Fruit fly (Drosophila melanogaster) whole organism, prepupa: ENCODE measurements around the gene CG14855.

Source experiments
- Blimp-1 ChIP-seq: fragments of 200-800 bp; sonication (Bioruptor generic); optimal IDR thresholded peaks from 3 replicates; lab custom pipeline; 2017; ENCODE audit warnings: missing biosample characterization, missing genetic modification characterization, mild to moderate bottlenecking, moderate library complexity, missing genetic modification reagents
- CG11294 ChIP-seq: fragments of 200-800 bp; sonication (Bioruptor generic); IDR thresholded peaks from 2 replicates; pipeline ENCODE4 v1.3.6; 2022; ENCODE audit warnings: missing biosample characterization, missing genetic modification characterization
- CG11762 ChIP-seq: fragments of 200-800 bp; sonication (Bioruptor generic); optimal IDR thresholded peaks from 3 replicates; lab custom pipeline; 2016; ENCODE audit warnings: missing biosample characterization, missing genetic modification characterization; ENCODE audit not compliant: insufficient read depth
- CG11902 ChIP-seq: fragments of 200-800 bp; sonication (Bioruptor generic); optimal IDR thresholded peaks from 3 replicates; lab custom pipeline; 2016; ENCODE audit warnings: missing biosample characterization, missing genetic modification characterization
- CG15336 ChIP-seq: fragments of 200-800 bp; sonication (Bioruptor generic); IDR thresholded peaks from 2 replicates; pipeline ENCODE4 v1.3.6; 2022; ENCODE audit warnings: missing biosample characterization, missing genetic modification characterization
- CG1621 ChIP-seq: fragments of 200-800 bp; sonication (Bioruptor generic); optimal IDR thresholded peaks from 3 replicates; lab custom pipeline; 2018; ENCODE audit warnings: missing biosample characterization, mild to moderate bottlenecking, missing genetic modification characterization
- CG16779 ChIP-seq: fragments of 200-800 bp; sonication (Bioruptor generic); optimal IDR thresholded peaks from 3 replicates; lab custom pipeline; 2017; ENCODE audit warnings: missing biosample characterization, mild to moderate bottlenecking, missing genetic modification characterization
- CG3032 ChIP-seq: fragments of 200-800 bp; optimal IDR thresholded peaks from 2 replicates; lab custom pipeline; 2019; ENCODE audit warnings: missing biosample characterization, mild to moderate bottlenecking, missing genetic modification characterization, moderate library complexity
- CG31627 ChIP-seq: fragments of 200-800 bp; sonication (Bioruptor generic); optimal IDR thresholded peaks from 3 replicates; lab custom pipeline; 2016; ENCODE audit warnings: missing biosample characterization, missing genetic modification characterization
- CG32006 ChIP-seq: fragments of 200-800 bp; sonication (Bioruptor generic); optimal IDR thresholded peaks from 3 replicates; lab custom pipeline; 2017; ENCODE audit warnings: missing biosample characterization, mild to moderate bottlenecking, missing genetic modification characterization
- CG34406 ChIP-seq: fragments of 200-800 bp; sonication (Bioruptor generic); optimal IDR thresholded peaks from 3 replicates; lab custom pipeline; 2016; ENCODE audit warnings: missing biosample characterization, missing genetic modification characterization
- CG4318 ChIP-seq: fragments of 200-800 bp; sonication (Bioruptor generic); optimal IDR thresholded peaks from 3 replicates; lab custom pipeline; 2017; ENCODE audit warnings: missing biosample characterization, mild to moderate bottlenecking, missing genetic modification characterization
- CG6163 ChIP-seq: fragments of 200-800 bp; sonication (Bioruptor generic); IDR thresholded peaks from 3 replicates; pipeline ENCODE4 v1.3.6; 2022; ENCODE audit warnings: missing biosample characterization, missing genetic modification characterization
- CG6276 ChIP-seq: fragments of 200-800 bp; sonication (Bioruptor generic); optimal IDR thresholded peaks from 2 replicates; lab custom pipeline; 2017; ENCODE audit warnings: missing biosample characterization, mild to moderate bottlenecking, missing genetic modification characterization
- CG6792 ChIP-seq: fragments of 200-800 bp; sonication (Bioruptor generic); optimal IDR thresholded peaks from 3 replicates; lab custom pipeline; 2016; ENCODE audit warnings: missing biosample characterization, missing genetic modification characterization
- CG6808 ChIP-seq: fragments of 200-800 bp; sonication (Bioruptor generic); optimal IDR thresholded peaks from 3 replicates; lab custom pipeline; 2017; ENCODE audit warnings: missing biosample characterization, missing genetic modification characterization, mild to moderate bottlenecking, moderate library complexity, missing genetic modification reagents
- CG6854 ChIP-seq: fragments of 200-800 bp; sonication (Bioruptor generic); optimal IDR thresholded peaks from 2 replicates; lab custom pipeline; 2017; ENCODE audit warnings: missing biosample characterization, mild to moderate bottlenecking, missing genetic modification characterization
- CG7368 ChIP-seq: fragments of 200-800 bp; sonication (Bioruptor generic); optimal IDR thresholded peaks from 3 replicates; lab custom pipeline; 2016; ENCODE audit warnings: missing biosample characterization, missing genetic modification characterization
- CG8119 ChIP-seq: fragments of 200-800 bp; sonication (Bioruptor generic); IDR thresholded peaks from 3 replicates; pipeline ENCODE4 v1.3.6; 2022; ENCODE audit warnings: missing biosample characterization, missing genetic modification characterization
- CG8632 ChIP-seq: fragments of 200-800 bp; sonication (Bioruptor generic); optimal IDR thresholded peaks from 3 replicates; lab custom pipeline; 2016; ENCODE audit warnings: missing biosample characterization, missing genetic modification characterization
- CG9139 ChIP-seq: fragments of 200-800 bp; sonication (Bioruptor generic); optimal IDR thresholded peaks from 3 replicates; lab custom pipeline; 2017; ENCODE audit warnings: missing biosample characterization, mild to moderate bottlenecking, missing genetic modification characterization
- Eip75B ChIP-seq: fragments of 200-800 bp; sonication (Bioruptor generic); optimal IDR thresholded peaks from 3 replicates; lab custom pipeline; 2016; ENCODE audit warnings: missing biosample characterization, missing genetic modification characterization
- Ets96B ChIP-seq: fragments of 200-800 bp; optimal IDR thresholded peaks from 2 replicates; lab custom pipeline; 2019; ENCODE audit warnings: missing biosample characterization, mild to moderate bottlenecking, missing genetic modification characterization, moderate library complexity
- Gug ChIP-seq: fragments of 200-800 bp; sonication (Bioruptor generic); IDR thresholded peaks from 2 replicates; pipeline ENCODE4 v1.3.6; 2022; ENCODE audit warnings: missing biosample characterization, missing genetic modification characterization
- Hr38 ChIP-seq: sonication (Bioruptor generic); optimal IDR thresholded peaks from 2 replicates; lab custom pipeline; 2016; ENCODE audit warnings: missing biosample characterization, missing genetic modification characterization
- Hr39 ChIP-seq: fragments of 200-800 bp; sonication (Bioruptor generic); optimal IDR thresholded peaks from 2 replicates; lab custom pipeline; 2016; ENCODE audit warnings: missing biosample characterization, missing genetic modification characterization
- Hr4 ChIP-seq: fragments of 200-800 bp; sonication (Bioruptor generic); optimal IDR thresholded peaks from 3 replicates; lab custom pipeline; 2016; ENCODE audit warnings: missing biosample characterization, missing genetic modification characterization
- Lpt ChIP-seq: fragments of 200-800 bp; sonication (Bioruptor generic); optimal IDR thresholded peaks from 3 replicates; lab custom pipeline; 2016; ENCODE audit warnings: missing biosample characterization, missing genetic modification characterization
- OdsH ChIP-seq: fragments of 200-800 bp; sonication (Bioruptor generic); optimal IDR thresholded peaks from 3 replicates; lab custom pipeline; 2016; ENCODE audit warnings: missing biosample characterization, missing genetic modification characterization
- Smox ChIP-seq: fragments of 200-800 bp; sonication (Bioruptor generic); optimal IDR thresholded peaks from 3 replicates; lab custom pipeline; 2016; ENCODE audit warnings: missing biosample characterization, missing genetic modification characterization
- achi ChIP-seq: fragments of 200-800 bp; sonication (Bioruptor generic); optimal IDR thresholded peaks from 3 replicates; lab custom pipeline; 2016; ENCODE audit warnings: missing biosample characterization, missing genetic modification characterization
- acj6 ChIP-seq: fragments of 200-800 bp; sonication (Bioruptor generic); optimal IDR thresholded peaks from 3 replicates; lab custom pipeline; 2016; ENCODE audit warnings: missing biosample characterization, missing genetic modification characterization
- cyc ChIP-seq: fragments of 200-800 bp; sonication (Bioruptor generic); optimal IDR thresholded peaks from 3 replicates; lab custom pipeline; 2016; ENCODE audit warnings: missing biosample characterization, missing genetic modification characterization
- eg ChIP-seq: fragments of 200-800 bp; sonication (Bioruptor generic); IDR thresholded peaks from 3 replicates; pipeline ENCODE4 v1.3.6; 2022; ENCODE audit warnings: missing biosample characterization, missing genetic modification characterization
- esn ChIP-seq: fragments of 200-800 bp; sonication (Bioruptor generic); optimal IDR thresholded peaks from 2 replicates; lab custom pipeline; 2016; ENCODE audit warnings: missing biosample characterization, mild to moderate bottlenecking, missing genetic modification characterization, moderate library complexity
- fd59A ChIP-seq: fragments of 200-800 bp; sonication (Bioruptor generic); optimal IDR thresholded peaks from 2 replicates; lab custom pipeline; 2017; ENCODE audit warnings: missing biosample characterization, mild to moderate bottlenecking, missing genetic modification characterization, missing genetic modification reagents
- fd85E ChIP-seq: fragments of 200-800 bp; sonication (Bioruptor generic); optimal IDR thresholded peaks from 3 replicates; lab custom pipeline; 2016; ENCODE audit warnings: missing biosample characterization, missing genetic modification characterization
- fkh ChIP-seq: fragments of 200-800 bp; sonication (Bioruptor generic); optimal IDR thresholded peaks from 3 replicates; lab custom pipeline; 2017; ENCODE audit warnings: missing biosample characterization, mild to moderate bottlenecking, missing genetic modification characterization, moderate library complexity
- lz ChIP-seq: fragments of 200-800 bp; sonication (Bioruptor generic); optimal IDR thresholded peaks from 3 replicates; lab custom pipeline; 2016; ENCODE audit warnings: missing biosample characterization, missing genetic modification characterization
- net ChIP-seq: fragments of 200-800 bp; sonication (Bioruptor generic); optimal IDR thresholded peaks from 3 replicates; lab custom pipeline; 2016; ENCODE audit warnings: missing biosample characterization, missing genetic modification characterization
- pdm3 ChIP-seq: fragments of 200-800 bp; sonication (Bioruptor generic); optimal IDR thresholded peaks from 3 replicates; lab custom pipeline; 2016; ENCODE audit warnings: missing biosample characterization, missing genetic modification characterization
- spab ChIP-seq: fragments of 200-800 bp; sonication (Bioruptor generic); optimal IDR thresholded peaks from 2 replicates; lab custom pipeline; 2017; ENCODE audit warnings: missing biosample characterization, mild to moderate bottlenecking, missing genetic modification characterization, missing genetic modification reagents
- ss ChIP-seq, 2 experiments: fragments of 200-800 bp; sonication (Bioruptor generic); optimal IDR thresholded peaks; 2 replicates in 1 of 2; 3 replicates in 1 of 2; lab custom pipeline; 2017 to 2018; ENCODE audit warnings: mild to moderate bottlenecking in 2 of 2, missing biosample characterization in 2 of 2, missing genetic modification characterization in 2 of 2, moderate library complexity in 1 of 2
- topi ChIP-seq: fragments of 200-800 bp; sonication (Bioruptor generic); optimal IDR thresholded peaks from 3 replicates; lab custom pipeline; 2016; ENCODE audit warnings: missing biosample characterization, missing genetic modification characterization
- vri ChIP-seq: fragments of 200-800 bp; sonication (Bioruptor generic); optimal IDR thresholded peaks from 3 replicates; lab custom pipeline; 2016; ENCODE audit warnings: missing biosample characterization, mild to moderate bottlenecking, missing genetic modification characterization

Gene CG14855

DNA sequence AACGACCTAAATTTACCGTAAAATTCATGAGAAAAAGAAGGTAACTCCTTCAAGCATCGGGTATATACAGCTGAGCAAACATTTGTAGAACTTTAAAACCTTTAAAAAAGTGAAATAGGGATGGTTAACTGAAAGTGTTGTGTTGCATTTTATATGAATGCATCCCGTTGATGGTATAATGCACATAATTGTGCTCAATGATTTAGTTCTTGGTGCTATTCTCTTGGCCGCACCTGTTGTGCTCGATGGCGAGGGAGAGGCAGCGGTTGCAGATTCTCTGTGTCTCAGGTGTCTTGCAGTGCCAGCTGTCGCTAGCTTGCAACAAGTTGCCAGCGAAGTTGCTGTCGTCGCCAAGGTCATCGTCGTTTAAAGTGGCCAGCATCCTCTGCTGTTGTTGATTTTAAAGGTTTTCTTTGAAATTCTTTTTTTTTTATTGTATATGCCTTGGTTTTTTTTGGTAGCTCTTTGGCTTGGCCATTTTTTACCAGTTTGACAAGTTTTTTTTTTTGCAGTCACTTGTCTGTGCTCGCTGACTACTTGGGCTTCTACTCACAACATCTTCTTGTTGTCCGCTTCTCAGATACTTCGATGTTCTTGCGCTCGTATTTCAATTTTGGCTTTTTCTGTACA is 30.6 kb upstream of the CG14855 start (continued):
- peak; percentile 44 for TF ChIP-seq Hr4 (GFP tag; lab: Kevin White, UChicago)
- TF ChIP-seq pdm3, result peak; percentile 55
- peak; percentile 23; the same call in 1 of the 2 replicates for TF ChIP-seq CG11294
- peak; percentile 82 for TF ChIP-seq eg (GFP tag; lab: Robert Waterston, UW)
- peak; percentile 53 for TF ChIP-seq topi (GFP tag; lab: Kevin White, UChicago)
- peak; percentile 51 for TF ChIP-seq CG3032
- peak; percentile 33 for TF ChIP-seq Ets96B (tag; lab: Kevin White, UChicago)
- TF ChIP-seq Eip75B (GFP tag; lab: Kevin White, UChicago), result peak; percentile 84
- TF ChIP-seq Gug (GFP tag; lab: Robert Waterston, UW), result no peak; the same call in 1 of the 2 replicates

- TF ChIP-seq net (no peak), CG15336 (GFP tag; lab: Robert Waterston, UW) (peak; percentile 54; the same call in 1 of the 2 replicates), CG6276 (GFP tag; lab: Kevin White, UChicago) (peak; percentile 48), CG8119 (peak; percentile 53; the same call in 1 of the 3 replicates), eg (GFP tag; lab: Robert Waterston, UW) (peak; percentile 52; the same call in 1 of the 3 replicates), CG11902 (GFP tag; lab: Kevin White, UChicago) (no peak)
Measured at dm6 chr3R:14766439-14767025, 29.6 kb upstream of the CG14855 start.

- TF ChIP-seq CG6808 (GFP tag; lab: Kevin White, UChicago) (no peak), CG1621 (tag; lab: Kevin White, UChicago) (no peak), fd59A (GFP tag; lab: Kevin White, UChicago) (no peak), CG4318 (GFP tag; lab: Kevin White, UChicago) (peak; percentile 30), CG31627 (GFP tag; lab: Kevin White, UChicago) (peak; percentile 26), Hr4 (GFP tag; lab: Kevin White, UChicago) (peak; percentile 74), Smox (GFP tag; lab: Kevin White, UChicago) (peak; percentile 8), Ets96B (tag; lab: Kevin White, UChicago) (peak; percentile 46), cyc (GFP tag; lab: Kevin White, UChicago) (peak; percentile 17), vri (peak; percentile 0), CG8632 (GFP tag; lab: Kevin White, UChicago) (peak; percentile 36), OdsH (GFP tag; lab: Kevin White, UChicago) (peak; percentile 72), acj6 (GFP tag; lab: Kevin White, UChicago) (peak; percentile 56), net (peak; percentile 59), fkh (GFP tag; lab: Kevin White, UChicago) (no peak), CG6792 (GFP tag; lab: Kevin White, UChicago) (peak; percentile 40), topi (GFP tag; lab: Kevin White, UChicago) (peak; percentile 40), spab (GFP tag; lab: Kevin White, UChicago) (no peak), CG6854 (GFP tag; lab: Kevin White, UChicago) (no peak), Lpt (peak; percentile 21), Eip75B (GFP tag; lab: Kevin White, UChicago) (peak; percentile 70), Hr38 (GFP tag; lab: Kevin White, UChicago) (no peak), Hr39 (GFP tag; lab: Kevin White, UChicago) (peak; percentile 15), CG6163 (GFP tag; lab: Robert Waterston, UW) (peak; percentile 75), pdm3 (peak; percentile 68), lz (GFP tag; lab: Kevin White, UChicago) (peak; percentile 32), ss (GFP tag; optimal IDR thresholded peaks at IDR 0.05; lab: Kevin White, UChicago) (peak in 1 of 2 experiments; percentile 48), CG34406 (GFP tag; lab: Kevin White, UChicago) (peak; percentile 55), CG32006 (GFP tag; lab: Kevin White, UChicago) (peak; percentile 72), CG16779 (peak; percentile 11), CG8119 (peak; percentile 81), CG11762 (GFP tag; lab: Kevin White, UChicago) (no peak), achi (GFP tag; lab: Kevin White, UChicago) (peak; percentile 52), esn (GFP tag; lab: Kevin White, UChicago) (peak; percentile 54), Blimp-1 (GFP tag; lab: Kevin White, UChicago) (no peak), CG11294 (0 out of 2 replicates have a peak, but pooled peaks have one; percentile 28), fd85E (no peak), CG7368 (GFP tag; lab: Kevin White, UChicago) (no peak), CG9139 (GFP tag; lab: Kevin White, UChicago) (no peak)
Measured at dm6 chr3R:14775395-14775794, 20.7 kb upstream of the CG14855 start.
